Fruit fly (Drosophila melanogaster): ENCODE results near the gene CG3939.
A peak's percentile ranks its signal among the peaks of the same experiment; 100 is the strongest.

CG3939 gene

dm6 chrX:3136338-3137086 lies 38.3 kb upstream of the CG3939 start (continued):
- TF ChIP-seq eg (GFP tag; IDR thresholded peaks at IDR 0.05) (0 out of 3 replicates have a peak, but pooled peaks have one; percentile 33), CG1621 (tag; optimal IDR thresholded peaks at IDR 0.05) (no peak), achi (GFP tag; optimal IDR thresholded peaks at IDR 0.05) (no peak), CG6163 (GFP tag; IDR thresholded peaks at IDR 0.05) (peak; percentile 63; the same call in 2 of the 3 replicates), CG4318 (GFP tag; optimal IDR thresholded peaks at IDR 0.05) (no peak), Gug (GFP tag; IDR thresholded peaks at IDR 0.05) (no peak), CG34406 (GFP tag; optimal IDR thresholded peaks at IDR 0.05) (no peak)

- TF ChIP-seq Hr4 (GFP tag; optimal IDR thresholded peaks at IDR 0.05) (no peak), Hr39 (GFP tag; optimal IDR thresholded peaks at IDR 0.05) (no peak), CG8632 (GFP tag; optimal IDR thresholded peaks at IDR 0.05) (no peak), ss (GFP tag; optimal IDR thresholded peaks at IDR 0.05) (peak in 1 of 2 experiments; percentile 55), CG11294 (GFP tag; IDR thresholded peaks at IDR 0.05) (no peak), acj6 (GFP tag; optimal IDR thresholded peaks at IDR 0.05) (no peak), Met (GFP tag; optimal IDR thresholded peaks at IDR 0.05) (no peak), CG31627 (GFP tag; optimal IDR thresholded peaks at IDR 0.05) (no peak), CG6276 (GFP tag; optimal IDR thresholded peaks at IDR 0.05) (no peak)
These were observed 36.9 kb upstream of the CG3939 start for dm6 chrX:3137853-3138418.

dm6 chrX:3139961-3140360 lies 34.9 kb upstream of the CG3939 start:
- no peak for TF ChIP-seq Hr39 (GFP tag; optimal IDR thresholded peaks at IDR 0.05)
- TF ChIP-seq Smox (GFP tag; optimal IDR thresholded peaks at IDR 0.05), result no peak
- TF ChIP-seq CG6163 (GFP tag; IDR thresholded peaks at IDR 0.05), result peak; percentile 61; the same call in 2 of the 3 replicates
- no peak for TF ChIP-seq Eip93F (GFP tag; optimal IDR thresholded peaks at IDR 0.05)
- no peak for TF ChIP-seq CG31627 (GFP tag; optimal IDR thresholded peaks at IDR 0.05)
- TF ChIP-seq CG10631 (GFP tag; optimal IDR thresholded peaks at IDR 0.05), result no peak
- TF ChIP-seq CG6276 (GFP tag; optimal IDR thresholded peaks at IDR 0.05), result no peak
- no peak for TF ChIP-seq achi (GFP tag; optimal IDR thresholded peaks at IDR 0.05)
- no peak for TF ChIP-seq cyc (GFP tag; optimal IDR thresholded peaks at IDR 0.05)
- peak; percentile 57 to 60 for TF ChIP-seq ss (GFP tag; optimal IDR thresholded peaks at IDR 0.05)
- TF ChIP-seq dsx (GFP tag; optimal IDR thresholded peaks at IDR 0.05; ENCODE audit: poor library complexity, severe bottlenecking), result peak; percentile 31
- no peak for TF ChIP-seq CG3919 (GFP tag; optimal IDR thresholded peaks at IDR 0.05)
- TF ChIP-seq eg (GFP tag; IDR thresholded peaks at IDR 0.05), result peak; percentile 33; the same call in 1 of the 3 replicates
- TF ChIP-seq Met (GFP tag; optimal IDR thresholded peaks at IDR 0.05), result no peak
- TF ChIP-seq spab (GFP tag; optimal IDR thresholded peaks at IDR 0.05), result peak; percentile 12
- TF ChIP-seq CG8632 (GFP tag; optimal IDR thresholded peaks at IDR 0.05), result no peak
- peak; percentile 29 for TF ChIP-seq Lpt (GFP tag; optimal IDR thresholded peaks at IDR 0.05)
- no peak for TF ChIP-seq Blimp-1 (GFP tag; optimal IDR thresholded peaks at IDR 0.05)
- TF ChIP-seq CG9139 (GFP tag; optimal IDR thresholded peaks at IDR 0.05), result peak; percentile 25
- TF ChIP-seq Eip78C (GFP tag), result peak; percentile 11
- no peak for TF ChIP-seq Sox14 (GFP tag; optimal IDR thresholded peaks at IDR 0.05)
- no peak for TF ChIP-seq net (GFP tag; optimal IDR thresholded peaks at IDR 0.05)
- 0 out of 2 replicates have a peak, but pooled peaks have one; percentile 31 for TF ChIP-seq CG15336 (GFP tag; IDR thresholded peaks at IDR 0.05)
- no peak for TF ChIP-seq CG8319 (GFP tag; optimal IDR thresholded peaks at IDR 0.05)
- TF ChIP-seq CG6808 (GFP tag; optimal IDR thresholded peaks at IDR 0.05), result peak; percentile 30
- no peak for TF ChIP-seq Hr38 (GFP tag; optimal IDR thresholded peaks at IDR 0.05)
- TF ChIP-seq Gug (GFP tag; IDR thresholded peaks at IDR 0.05), result no peak
- TF ChIP-seq fd59A (GFP tag; optimal IDR thresholded peaks at IDR 0.05), result no peak
- TF ChIP-seq Ets96B (tag; optimal IDR thresholded peaks at IDR 0.05), result peak; percentile 24

All from whole organism, prepupa.